Worm (Caenorhabditis elegans) whole organism, late embryonic: ENCODE data around the gene ugt-51.

Source experiments
- C08G9.2 ChIP-seq: sonication (generic microtip); optimal IDR thresholded peaks from 2 replicates; lab custom pipeline; 2016; ENCODE audit warnings: mild to moderate bottlenecking, missing genetic modification characterization, moderate library complexity, missing compliant biosample characterization
- C38D4.7 ChIP-seq: fragments of 200-800 bp; sonication (Bioruptor generic); optimal IDR thresholded peaks from 2 replicates; lab custom pipeline; 2018; ENCODE audit warnings: mild to moderate bottlenecking, missing genetic modification characterization, moderate library complexity, missing compliant biosample characterization
- T23F11.4 ChIP-seq: fragments of 200-800 bp; sonication (Bioruptor generic); optimal IDR thresholded peaks from 2 replicates; lab custom pipeline; 2018; ENCODE audit warnings: mild to moderate bottlenecking, missing genetic modification characterization, missing compliant biosample characterization
- hlh-30 ChIP-seq: sonication (generic microtip); optimal IDR thresholded peaks from 2 replicates; lab custom pipeline; 2017; ENCODE audit warnings: antibody characterized with exemption, missing genetic modification characterization, missing compliant biosample characterization; ENCODE audit not compliant: insufficient read depth
- hlh-8 ChIP-seq: sonication (generic microtip); optimal IDR thresholded peaks from 2 replicates; lab custom pipeline; 2016; ENCODE audit warnings: missing genotype, missing genetic modification characterization, missing compliant biosample characterization
- lim-6 ChIP-seq: sonication (generic microtip); optimal IDR thresholded peaks from 2 replicates; lab custom pipeline; 2016; ENCODE audit warnings: missing genetic modification characterization, missing compliant biosample characterization
- pqm-1 ChIP-seq: sonication (generic microtip); optimal IDR thresholded peaks from 2 replicates; lab custom pipeline; 2016; ENCODE audit warnings: missing genetic modification characterization, missing compliant biosample characterization
- tbx-7 ChIP-seq: sonication (generic microtip); optimal IDR thresholded peaks from 2 replicates; lab custom pipeline; 2016; ENCODE audit warnings: missing genotype, missing genetic modification characterization, missing compliant biosample characterization
- unc-3 ChIP-seq, 2 experiments: fragments of 200-800 bp in 1 of 2; sonication (Bioruptor generic) in 1 of 2; sonication (generic microtip) in 1 of 2; conservative IDR thresholded peaks in 1 of 2; optimal IDR thresholded peaks in 1 of 2; 2 replicates each; pipeline versions ENCODE4 v1.3.6 to Lab custom; 2016 to 2022; ENCODE audit warnings: missing compliant biosample characterization in 2 of 2, missing genetic modification characterization in 2 of 2, missing genetic modification reagents in 1 of 2
- unc-42 ChIP-seq: sonication (generic microtip); optimal IDR thresholded peaks from 2 replicates; lab custom pipeline; 2016; ENCODE audit warnings: missing genotype, missing genetic modification characterization, missing compliant biosample characterization

ce11 chrV:5198240-5198639, 21.1 kb upstream of the ugt-51 start, which contains the start of gene Y47A7.2:
- TF ChIP-seq unc-3 (GFP tag; conservative IDR thresholded peaks at IDR 0.05; lab: Robert Waterston, UW) (no peak), unc-3 (tag; optimal IDR thresholded peaks at IDR 0.05; lab: Kevin White, UChicago) (no peak), tbx-7 (tag; lab: Kevin White, UChicago) (no peak), C38D4.7 (no peak), hlh-30 (tag; lab: Kevin White, UChicago) (no peak), unc-42 (tag; lab: Kevin White, UChicago) (no peak), T23F11.4 (GFP tag; lab: Kevin White, UChicago) (no peak), C08G9.2 (tag; lab: Kevin White, UChicago) (no peak), pqm-1 (no peak), hlh-8 (tag; lab: Kevin White, UChicago) (no peak), lim-6 (no peak)
